Fruit fly (Drosophila melanogaster) whole organism, embryonic: Measurements from ENCODE around the gene CG11975.

ENCODE experiments used
- Ada2b ChIP-seq: fragments of 200-800 bp; sonication (Bioruptor generic); IDR thresholded peaks from 2 replicates; pipeline ENCODE4 v1.3.6; 2022; ENCODE audit warnings: missing biosample characterization, missing genetic modification characterization
- CG11696 ChIP-seq: fragments of 200-800 bp; sonication (Bioruptor generic); IDR thresholded peaks from 2 replicates; pipeline ENCODE4 v1.3.6; 2022; ENCODE audit warnings: missing biosample characterization, missing genetic modification characterization
- CG14667 ChIP-seq: fragments of 200-800 bp; sonication (Bioruptor generic); IDR thresholded peaks from 2 replicates; pipeline ENCODE4 v1.3.6; 2022; ENCODE audit warnings: missing biosample characterization, missing genetic modification characterization
- CG17912 ChIP-seq: fragments of 200-800 bp; sonication (Bioruptor generic); optimal IDR thresholded peaks from 2 replicates; lab custom pipeline; 2018; ENCODE audit warnings: missing biosample characterization, mild to moderate bottlenecking, missing genetic modification characterization
- CG2199 ChIP-seq: fragments of 200-800 bp; sonication (Bioruptor generic); IDR thresholded peaks from 3 replicates; pipeline ENCODE4 v1.3.6; 2022; ENCODE audit warnings: missing biosample characterization, missing genetic modification characterization
- CG2678 ChIP-seq: fragments of 200-800 bp; sonication (Bioruptor generic); optimal IDR thresholded peaks from 3 replicates; lab custom pipeline; 2019; ENCODE audit warnings: missing biosample characterization, mild to moderate bottlenecking, missing genetic modification characterization, moderate library complexity
- CG3847 ChIP-seq: fragments of 200-800 bp; sonication (Bioruptor generic); IDR thresholded peaks from 2 replicates; pipeline ENCODE4 v1.3.6; 2022; ENCODE audit warnings: missing biosample characterization, missing genetic modification characterization
- CG43689 ChIP-seq: fragments of 200-800 bp; sonication (Bioruptor generic); IDR thresholded peaks from 2 replicates; pipeline ENCODE4 v1.3.6; 2022; ENCODE audit warnings: missing biosample characterization, missing genetic modification characterization
- CG4730 ChIP-seq: fragments of 200-800 bp; sonication (Bioruptor generic); IDR thresholded peaks from 2 replicates; pipeline ENCODE4 v1.3.6; 2022; ENCODE audit warnings: missing biosample characterization, missing genetic modification characterization
- CG5180 ChIP-seq: fragments of 200-800 bp; sonication (Bioruptor generic); optimal IDR thresholded peaks from 3 replicates; lab custom pipeline; 2017; ENCODE audit warnings: missing biosample characterization, missing genetic modification characterization, mild to moderate bottlenecking, moderate library complexity, missing genetic modification reagents
- CG6254 ChIP-seq: fragments of 200-800 bp; sonication (Bioruptor generic); optimal IDR thresholded peaks from 3 replicates; lab custom pipeline; 2017; ENCODE audit warnings: mild to moderate bottlenecking, missing biosample characterization, missing genetic modification reagents, missing genetic modification characterization
- CG6854 ChIP-seq: fragments of 200-800 bp; sonication (Bioruptor generic); optimal IDR thresholded peaks from 3 replicates; lab custom pipeline; 2017; ENCODE audit warnings: missing biosample characterization, mild to moderate bottlenecking, missing genetic modification characterization
- CG8924 ChIP-seq: fragments of 200-800 bp; optimal IDR thresholded peaks from 3 replicates; lab custom pipeline; 2019; ENCODE audit warnings: missing biosample characterization, mild to moderate bottlenecking, missing genetic modification characterization, moderate library complexity
- Camta ChIP-seq: fragments of 200-800 bp; sonication (Bioruptor generic); optimal IDR thresholded peaks from 2 replicates; lab custom pipeline; 2016; ENCODE audit warnings: missing biosample characterization, missing genetic modification characterization
- Drgx ChIP-seq: fragments of 200-800 bp; sonication (Bioruptor generic); IDR thresholded peaks from 2 replicates; pipeline ENCODE4 v1.3.6; 2022; ENCODE audit warnings: missing biosample characterization, missing genetic modification characterization
- ERR ChIP-seq: fragments of 200-800 bp; sonication (Bioruptor generic); optimal IDR thresholded peaks from 2 replicates; lab custom pipeline; 2016; ENCODE audit warnings: missing biosample characterization, missing genetic modification characterization
- HLH3B ChIP-seq: fragments of 200-800 bp; sonication (Bioruptor generic); IDR thresholded peaks from 2 replicates; pipeline ENCODE4 v1.3.6; 2022; ENCODE audit warnings: missing biosample characterization, missing genetic modification characterization
- HLH4C ChIP-seq: fragments of 200-800 bp; sonication (Bioruptor generic); IDR thresholded peaks from 3 replicates; pipeline ENCODE4 v1.3.6; 2022; ENCODE audit warnings: missing biosample characterization, missing genetic modification characterization; ENCODE audit not compliant: partially characterized antibody
- PHDP ChIP-seq: fragments of 200-800 bp; sonication (Bioruptor generic); optimal IDR thresholded peaks from 3 replicates; lab custom pipeline; 2018; ENCODE audit warnings: missing biosample characterization, mild to moderate bottlenecking, missing genetic modification characterization, moderate library complexity
- Ptx1 ChIP-seq: fragments of 200-800 bp; sonication (Bioruptor generic); IDR thresholded peaks from 2 replicates; pipeline ENCODE4 v1.3.6; 2022; ENCODE audit warnings: missing biosample characterization, missing genetic modification characterization
- Rx ChIP-seq: fragments of 200-800 bp; sonication (Bioruptor generic); IDR thresholded peaks from 2 replicates; pipeline ENCODE4 v1.3.6; 2022; ENCODE audit warnings: missing biosample characterization, missing genetic modification characterization
- Sox102F ChIP-seq: fragments of 200-800 bp; sonication (Bioruptor generic); optimal IDR thresholded peaks from 2 replicates; lab custom pipeline; 2018; ENCODE audit warnings: missing biosample characterization, mild to moderate bottlenecking, missing genetic modification characterization, moderate library complexity
- Ssrp ChIP-seq: fragments of 200-800 bp; sonication (Bioruptor generic); optimal IDR thresholded peaks from 2 replicates; lab custom pipeline; 2018; ENCODE audit warnings: missing biosample characterization, mild to moderate bottlenecking, missing genetic modification characterization, moderate library complexity
- btn ChIP-seq: fragments of 200-800 bp; sonication (Bioruptor generic); optimal IDR thresholded peaks from 2 replicates; lab custom pipeline; 2016; ENCODE audit warnings: missing biosample characterization, missing genetic modification characterization
- cad ChIP-seq: fragments of >200 bp; optimal IDR thresholded peaks from 2 replicates; lab custom pipeline; 2017; ENCODE audit warnings: missing biosample characterization, missing genetic modification characterization
- cg ChIP-seq: fragments of 200-800 bp; sonication (Bioruptor generic); optimal IDR thresholded peaks from 3 replicates; lab custom pipeline; 2019; ENCODE audit warnings: missing biosample characterization, mild to moderate bottlenecking, missing genetic modification characterization, moderate library complexity
- chinmo ChIP-seq: fragments of 200-800 bp; sonication (Bioruptor generic); IDR thresholded peaks from 4 replicates; pipeline ENCODE4 v1.3.6; 2022; ENCODE audit warnings: missing biosample characterization, missing genetic modification characterization; ENCODE audit not compliant: partially characterized antibody
- croc ChIP-seq: fragments of 200-800 bp; sonication (Bioruptor generic); conservative IDR thresholded peaks from 3 replicates; pipeline ENCODE4 v1.3.6; 2022; ENCODE audit warnings: missing biosample characterization, missing genetic modification characterization
- esg ChIP-seq: fragments of 200-800 bp; sonication (Bioruptor generic); conservative IDR thresholded peaks from 2 replicates; pipeline ENCODE4 v1.3.6; 2022; ENCODE audit warnings: missing biosample characterization, missing genetic modification characterization
- ewg ChIP-seq: fragments of 200-800 bp; sonication (Bioruptor generic); optimal IDR thresholded peaks from 3 replicates; lab custom pipeline; 2017; ENCODE audit warnings: mild to moderate bottlenecking, missing biosample characterization, missing genetic modification reagents, missing genetic modification characterization
- fd64A ChIP-seq: fragments of 200-800 bp; sonication (Bioruptor generic); optimal IDR thresholded peaks from 3 replicates; lab custom pipeline; 2018; ENCODE audit warnings: missing biosample characterization, mild to moderate bottlenecking, missing genetic modification characterization
- fd96Cb ChIP-seq: fragments of 200-800 bp; sonication (Bioruptor generic); optimal IDR thresholded peaks from 2 replicates; lab custom pipeline; 2018; ENCODE audit warnings: missing biosample characterization, mild to moderate bottlenecking, missing genetic modification characterization, moderate library complexity
- grn ChIP-seq: fragments of 200-800 bp; sonication (Bioruptor generic); optimal IDR thresholded peaks from 3 replicates; lab custom pipeline; 2017; ENCODE audit warnings: missing biosample characterization, missing genetic modification characterization
- gt ChIP-seq: fragments of 200-800 bp; sonication (Bioruptor generic); IDR thresholded peaks from 2 replicates; pipeline ENCODE4 v1.3.6; 2022; ENCODE audit warnings: missing biosample characterization, missing genetic modification characterization
- jing ChIP-seq: fragments of 200-800 bp; sonication (Bioruptor generic); optimal IDR thresholded peaks from 2 replicates; lab custom pipeline; 2018; ENCODE audit warnings: missing biosample characterization, mild to moderate bottlenecking, missing genetic modification characterization
- luna ChIP-seq: fragments of 200-800 bp; sonication (Bioruptor generic); optimal IDR thresholded peaks from 2 replicates; lab custom pipeline; 2016; ENCODE audit warnings: missing biosample characterization, missing genetic modification characterization
- nerfin-2 ChIP-seq: fragments of 200-800 bp; sonication (Bioruptor generic); IDR thresholded peaks from 2 replicates; pipeline ENCODE4 v1.3.6; 2022; ENCODE audit warnings: missing biosample characterization, missing genetic modification characterization; ENCODE audit not compliant: partially characterized antibody
- otp ChIP-seq: fragments of 200-800 bp; sonication (Bioruptor generic); IDR thresholded peaks from 3 replicates; pipeline ENCODE4, ENCODE4 v1.3.6; 2022; ENCODE audit warnings: missing biosample characterization, missing genetic modification characterization
- pan ChIP-seq, 4 experiments: fragments of >200 bp in 3 of 4; fragments of 200-800 bp in 1 of 4; sonication (Bioruptor generic) in 1 of 4; optimal IDR thresholded peaks in 3 of 4; IDR thresholded peaks in 1 of 4; 2 replicates each; pipeline versions ENCODE4 v1.3.6 to Lab custom; 2017 to 2022; ENCODE audit warnings: missing biosample characterization in 2 of 4, missing genetic modification characterization in 2 of 4, mixed read lengths in 1 of 4
- phol ChIP-seq: fragments of 200-800 bp; sonication (Bioruptor generic); optimal IDR thresholded peaks from 3 replicates; lab custom pipeline; 2018; ENCODE audit warnings: missing biosample characterization, mild to moderate bottlenecking, missing genetic modification characterization, moderate library complexity
- pros ChIP-seq: fragments of 200-800 bp; sonication (Bioruptor generic); optimal IDR thresholded peaks from 3 replicates; lab custom pipeline; 2019; ENCODE audit warnings: missing biosample characterization, mild to moderate bottlenecking, missing genetic modification characterization, moderate library complexity
- ro ChIP-seq: fragments of 200-800 bp; sonication (Bioruptor generic); IDR thresholded peaks from 2 replicates; pipeline ENCODE4 v1.3.6; 2022; ENCODE audit warnings: missing biosample characterization, missing genetic modification characterization
- salm ChIP-seq: fragments of 200-800 bp; sonication (Bioruptor generic); optimal IDR thresholded peaks from 2 replicates; lab custom pipeline; 2018; ENCODE audit warnings: missing biosample characterization, mild to moderate bottlenecking, missing genetic modification characterization
- sens ChIP-seq: fragments of 200-800 bp; sonication (Bioruptor generic); peaks from one replicate; lab custom pipeline; 2016; ENCODE audit warnings: missing biosample characterization, missing genetic modification characterization
- slbo ChIP-seq: fragments of 200-800 bp; sonication (Bioruptor generic); IDR thresholded peaks from 2 replicates; pipeline ENCODE4 v1.3.6; 2022; ENCODE audit warnings: missing biosample characterization, missing genetic modification characterization
- sob ChIP-seq: fragments of 200-800 bp; sonication (Bioruptor generic); IDR thresholded peaks from 2 replicates; pipeline ENCODE4 v1.3.6; 2022; ENCODE audit warnings: missing biosample characterization, missing genetic modification characterization
- sqz ChIP-seq: fragments of 200-800 bp; sonication (Bioruptor generic); optimal IDR thresholded peaks from 3 replicates; lab custom pipeline; 2018; ENCODE audit warnings: missing biosample characterization, mild to moderate bottlenecking, missing genetic modification characterization
- stc ChIP-seq: fragments of 200-800 bp; sonication (Bioruptor generic); IDR thresholded peaks from 2 replicates; pipeline ENCODE4 v1.3.6; 2022; ENCODE audit warnings: missing biosample characterization, missing genetic modification characterization
- stwl ChIP-seq: fragments of 200-800 bp; sonication (Bioruptor generic); optimal IDR thresholded peaks from 3 replicates; lab custom pipeline; 2018; ENCODE audit warnings: missing biosample characterization, mild to moderate bottlenecking, missing genetic modification characterization, moderate library complexity

CG11975 gene

dm6 chr3R:8962860-8963755 is 29.9 kb upstream of the CG11975 start, which contains the start of gene ich (continued):
- TF ChIP-seq stwl (tag; lab: Kevin White, UChicago) (peak; percentile 6), Ada2b (GFP tag; lab: Robert Waterston, UW) (no peak), CG8924 (tag; lab: Kevin White, UChicago) (peak; percentile 22), CG3847 (GFP tag; lab: Robert Waterston, UW) (no peak), Ptx1 (GFP tag; lab: Robert Waterston, UW) (no peak), nerfin-2 (GFP tag; lab: Robert Waterston, UW) (no peak), HLH4C (GFP tag; lab: Robert Waterston, UW) (no peak), stc (no peak), gt (GFP tag; lab: Robert Waterston, UW) (no peak), CG6254 (no peak), esg (no peak), CG2199 (GFP tag; lab: Robert Waterston, UW) (peak; percentile 77; the same call in 1 of the 3 replicates), Camta (no peak), sens (GFP tag; lab: Kevin White, UChicago) (no peak), cad (GFP tag; lab: Kevin White, UChicago) (no peak), fd96Cb (tag; lab: Kevin White, UChicago) (no peak), chinmo (GFP tag; lab: Robert Waterston, UW) (0 out of 4 replicates have a peak, but pooled peaks have one; percentile 40), sob (GFP tag; lab: Robert Waterston, UW) (no peak), Sox102F (no peak), btn (no peak), CG4730 (GFP tag; lab: Robert Waterston, UW) (no peak), CG2678 (tag; lab: Kevin White, UChicago) (no peak), Drgx (GFP tag; lab: Robert Waterston, UW) (no peak), CG5180 (GFP tag; lab: Kevin White, UChicago) (peak; percentile 98), pros (peak; percentile 70), luna (GFP tag; lab: Kevin White, UChicago) (no peak), Rx (no peak), fd64A (GFP tag; lab: Kevin White, UChicago) (no peak), ro (no peak), ERR (no peak), CG14667 (GFP tag; lab: Robert Waterston, UW) (no peak), CG6854 (GFP tag; lab: Kevin White, UChicago) (no peak), ewg (peak; percentile 34), jing (GFP tag; lab: Kevin White, UChicago) (no peak), CG11696 (no peak)

- TF ChIP-seq salm (tag; lab: Kevin White, UChicago) (peak; percentile 4), pan (optimal IDR thresholded peaks at IDR 0.05; lab: Kevin White, UChicago) (no peak), pan (GFP tag; optimal IDR thresholded peaks at IDR 0.05 in 1 of 2, IDR thresholded peaks at IDR 0.05 in 1 of 2) (peak in 1 of 2 experiments; percentile 67), slbo (GFP tag; lab: Robert Waterston, UW) (no peak), HLH3B (GFP tag; lab: Robert Waterston, UW) (peak; percentile 65), Ssrp (peak; percentile 45), CG17912 (GFP tag; lab: Kevin White, UChicago) (no peak), CG2678 (tag; lab: Kevin White, UChicago) (peak; percentile 57), PHDP (tag; lab: Kevin White, UChicago) (peak; percentile 39), sqz (GFP tag; lab: Kevin White, UChicago) (no peak), croc (GFP tag; lab: Robert Waterston, UW) (no peak; the same call in 2 of the 3 replicates), cg (GFP tag; lab: Kevin White, UChicago) (no peak), stc (peak; percentile 62), phol (peak; percentile 47), otp (GFP tag; lab: Robert Waterston, UW) (0 out of 3 replicates have a peak, but pooled peaks have one; percentile 35), ro (no peak), grn (GFP tag; lab: Kevin White, UChicago) (no peak), CG43689 (no peak)
Observed at dm6 chr3R:8963756-8964342, 29.2 kb upstream of the CG11975 start.
